Worm (Caenorhabditis elegans): ENCODE data around the gene C37H5.14.

ce11 chrV:4851138-4851537 is 17.0 kb upstream of the C37H5.14 start, which contains the start of gene nex-4:
- TF ChIP-seq him-1 (tag; optimal IDR thresholded peaks at IDR 0.05) (no peak), W03F9.2 (tag; optimal IDR thresholded peaks at IDR 0.05) (no peak), dao-5 (tag; optimal IDR thresholded peaks at IDR 0.05) (no peak)
